Worm (Caenorhabditis elegans) whole organism, L2 larva: ENCODE results near the gene F07C4.6.

Experiments
- Y55F3AM.14 ChIP-seq: fragments of 200-800 bp; sonication (Bioruptor generic); optimal IDR thresholded peaks from 2 replicates; lab custom pipeline; 2018; ENCODE audit warnings: mild to moderate bottlenecking, missing genetic modification characterization, missing compliant biosample characterization
- ZK546.5 ChIP-seq: sonication (generic microtip); optimal IDR thresholded peaks from 2 replicates; lab custom pipeline; 2017; ENCODE audit warnings: missing biosample characterization, missing genetic modification characterization
- alr-1 ChIP-seq: fragments of 150-350 bp; optimal IDR thresholded peaks from 2 replicates; lab custom pipeline; 2014; ENCODE audit warnings: missing biosample characterization, missing genetic modification characterization
- aly-2 ChIP-seq: fragments of 150-350 bp; optimal IDR thresholded peaks from 2 replicates; lab custom pipeline; 2014; ENCODE audit warnings: missing biosample characterization, missing genetic modification characterization
- blmp-1 ChIP-seq: sonication (generic microtip); optimal IDR thresholded peaks from 2 replicates; lab custom pipeline; 2017; ENCODE audit warnings: missing genetic modification characterization, mild to moderate bottlenecking, missing compliant biosample characterization, antibody characterized with exemption, moderate library complexity; ENCODE audit not compliant: insufficient read depth
- ceh-82 ChIP-seq: fragments of 150-350 bp; optimal IDR thresholded peaks from 2 replicates; lab custom pipeline; 2014; ENCODE audit warnings: missing biosample characterization, missing genetic modification characterization
- crh-2 ChIP-seq: sonication (generic microtip); optimal IDR thresholded peaks from 2 replicates; lab custom pipeline; 2017; ENCODE audit warnings: missing biosample characterization, missing genetic modification characterization
- dmd-4 ChIP-seq: sonication (generic microtip); optimal IDR thresholded peaks from 2 replicates; lab custom pipeline; 2017; ENCODE audit warnings: missing biosample characterization, missing genetic modification characterization
- elt-1 ChIP-seq: fragments of 150-350 bp; optimal IDR thresholded peaks from 2 replicates; lab custom pipeline; 2014; ENCODE audit warnings: missing biosample characterization, missing genetic modification characterization
- elt-3 ChIP-seq: sonication (generic microtip); optimal IDR thresholded peaks from 2 replicates; lab custom pipeline; 2017; ENCODE audit warnings: missing biosample characterization, missing genetic modification characterization
- fos-1 ChIP-seq: fragments of 150-350 bp; optimal IDR thresholded peaks from 2 replicates; lab custom pipeline; 2014; ENCODE audit warnings: missing biosample characterization, missing genetic modification characterization
- gmeb-1 ChIP-seq: fragments of 150-350 bp; optimal IDR thresholded peaks from 2 replicates; lab custom pipeline; 2014; ENCODE audit warnings: missing biosample characterization, missing genetic modification characterization
- lin-11 ChIP-seq: fragments of 150-350 bp; sonication (generic microtip); optimal IDR thresholded peaks from 2 replicates; lab custom pipeline; 2014; ENCODE audit warnings: missing biosample characterization, missing genetic modification characterization, inconsistent platforms, mixed read lengths
- lin-39 ChIP-seq: fragments of 150-350 bp; optimal IDR thresholded peaks from 2 replicates; lab custom pipeline; 2014; ENCODE audit warnings: missing biosample characterization, missing genetic modification reagents, missing genetic modification characterization
- lsy-2 ChIP-seq, 2 experiments: fragments of 150-350 bp in 1 of 2; sonication (generic microtip) in 1 of 2; optimal IDR thresholded peaks; 2 replicates each; lab custom pipeline; 2014 to 2017; ENCODE audit warnings: missing biosample characterization in 2 of 2, missing genetic modification characterization in 2 of 2
- mbf-1 ChIP-seq: sonication (generic microtip); optimal IDR thresholded peaks from 2 replicates; lab custom pipeline; 2017; ENCODE audit warnings: missing biosample characterization, missing genetic modification characterization
- mdl-1 ChIP-seq, 2 experiments: fragments of 150-350 bp in 1 of 2; sonication (generic microtip) in 1 of 2; optimal IDR thresholded peaks; 2 replicates each; lab custom pipeline; 2017; ENCODE audit warnings: missing biosample characterization in 2 of 2, missing genetic modification characterization in 2 of 2
- nhr-10 ChIP-seq: sonication (generic microtip); optimal IDR thresholded peaks from 2 replicates; lab custom pipeline; 2017; ENCODE audit warnings: missing biosample characterization, missing genetic modification characterization
- nhr-11 ChIP-seq: fragments of 150-350 bp; optimal IDR thresholded peaks from 2 replicates; lab custom pipeline; 2014; ENCODE audit warnings: missing biosample characterization, missing genetic modification characterization
- nhr-12 ChIP-seq: fragments of 150-350 bp; optimal IDR thresholded peaks from 2 replicates; lab custom pipeline; 2014; ENCODE audit warnings: missing biosample characterization, missing genetic modification characterization
- nhr-129 ChIP-seq: fragments of 150-350 bp; optimal IDR thresholded peaks from 2 replicates; lab custom pipeline; 2014; ENCODE audit warnings: missing biosample characterization, missing genetic modification characterization
- nhr-23 ChIP-seq: fragments of 150-350 bp; optimal IDR thresholded peaks from 2 replicates; lab custom pipeline; 2014; ENCODE audit warnings: missing biosample characterization, missing genetic modification reagents, missing genetic modification characterization
- nhr-237 ChIP-seq: fragments of 150-350 bp; optimal IDR thresholded peaks from 2 replicates; lab custom pipeline; 2014; ENCODE audit warnings: missing biosample characterization, missing genetic modification characterization
- nhr-25 ChIP-seq: fragments of 150-350 bp; sonication (generic microtip); optimal IDR thresholded peaks from 3 replicates; lab custom pipeline; 2014; ENCODE audit warnings: missing biosample characterization, missing genetic modification characterization
- nhr-6 ChIP-seq: fragments of 150-350 bp; optimal IDR thresholded peaks from 2 replicates; lab custom pipeline; 2014; ENCODE audit warnings: missing biosample characterization, missing genetic modification characterization
- sem-4 ChIP-seq: fragments of 150-350 bp; optimal IDR thresholded peaks from 2 replicates; lab custom pipeline; 2014; ENCODE audit warnings: missing biosample characterization, missing genetic modification reagents, missing genetic modification characterization
- sma-3 ChIP-seq: sonication (generic microtip); optimal IDR thresholded peaks from 2 replicates; lab custom pipeline; 2016; ENCODE audit warnings: missing genetic modification reagents, missing genetic modification characterization, missing compliant biosample characterization
- sma-9 ChIP-seq, 2 experiments: fragments of 150-350 bp in 1 of 2; sonication (generic microtip) in 1 of 2; optimal IDR thresholded peaks; 2 replicates each; lab custom pipeline; 2014 to 2016; ENCODE audit warnings: missing genetic modification characterization in 2 of 2, mild to moderate bottlenecking in 1 of 2, missing biosample characterization in 1 of 2, missing compliant biosample characterization in 1 of 2, missing genetic modification reagents in 1 of 2, moderate library complexity in 1 of 2
- snpc-4 ChIP-seq: fragments of 150-350 bp; optimal IDR thresholded peaks from 2 replicates; lab custom pipeline; 2014; ENCODE audit warnings: missing biosample characterization, missing genetic modification characterization
- unc-39 ChIP-seq: fragments of 150-350 bp; optimal IDR thresholded peaks from 2 replicates; lab custom pipeline; 2014; ENCODE audit warnings: missing biosample characterization, missing genetic modification characterization
- unc-55 ChIP-seq: fragments of 150-350 bp; sonication (generic microtip); optimal IDR thresholded peaks from 3 replicates; lab custom pipeline; 2014; ENCODE audit warnings: missing biosample characterization, missing genetic modification reagents, missing genetic modification characterization
- unc-62 ChIP-seq: fragments of 150-350 bp; optimal IDR thresholded peaks from 2 replicates; lab custom pipeline; 2014; ENCODE audit warnings: missing biosample characterization, missing genetic modification reagents, missing genetic modification characterization
- zag-1 ChIP-seq: fragments of 150-350 bp; optimal IDR thresholded peaks from 2 replicates; lab custom pipeline; 2014; ENCODE audit warnings: missing biosample characterization, missing genetic modification characterization
- ztf-11 ChIP-seq: sonication (generic microtip); optimal IDR thresholded peaks from 2 replicates; lab custom pipeline; 2017; ENCODE audit warnings: missing biosample characterization, missing genetic modification characterization
- ztf-4 ChIP-seq: fragments of 150-350 bp; optimal IDR thresholded peaks from 2 replicates; lab custom pipeline; 2014; ENCODE audit warnings: missing biosample characterization, missing genetic modification characterization

The F07C4.6 gene

ce11 chrV:7649963-7650362 is 23.3 kb downstream of the F07C4.6 start:
- TF ChIP-seq elt-1 (tag; lab: Kevin White, UChicago) (no peak), alr-1 (tag; lab: Kevin White, UChicago) (no peak), mbf-1 (tag; lab: Kevin White, UChicago) (no peak), nhr-11 (no peak), ZK546.5 (tag; lab: Kevin White, UChicago) (no peak), nhr-23 (tag; lab: Kevin White, UChicago) (no peak), gmeb-1 (tag; lab: Kevin White, UChicago) (no peak), nhr-237 (no peak), snpc-4 (no peak), lin-39 (tag; lab: Kevin White, UChicago) (no peak), crh-2 (tag; lab: Kevin White, UChicago) (no peak), nhr-12 (no peak)

- TF ChIP-seq nhr-12 (no peak), dmd-4 (tag; lab: Kevin White, UChicago) (no peak), nhr-6 (tag; lab: Kevin White, UChicago) (no peak), zag-1 (tag; lab: Kevin White, UChicago) (no peak), sem-4 (tag; lab: Kevin White, UChicago) (no peak), ztf-11 (tag; lab: Kevin White, UChicago) (no peak), nhr-129 (no peak), elt-1 (tag; lab: Kevin White, UChicago) (no peak), unc-39 (tag; lab: Kevin White, UChicago) (no peak), aly-2 (tag; lab: Kevin White, UChicago) (no peak), nhr-10 (tag; lab: Kevin White, UChicago) (no peak), snpc-4 (no peak), alr-1 (tag; lab: Kevin White, UChicago) (no peak), mdl-1 (tag; optimal IDR thresholded peaks at IDR 0.05; lab: Kevin White, UChicago) (no peak), lsy-2 (tag; optimal IDR thresholded peaks at IDR 0.05; lab: Kevin White, UChicago) (no peak), sma-3 (GFP tag; lab: Kevin White, UChicago) (no peak), elt-3 (no peak), lin-11 (no peak), ceh-82 (tag; lab: Kevin White, UChicago) (no peak), blmp-1 (tag; lab: Kevin White, UChicago) (no peak)
These were observed 25.1 kb downstream of the F07C4.6 start, which contains the start of gene srh-234 for ce11 chrV:7651757-7652156. srh-234 (minus strand) TSS chrV:7651857.

- TF ChIP-seq crh-2 (tag; lab: Kevin White, UChicago) (no peak), Y55F3AM.14 (GFP tag; lab: Kevin White, UChicago) (no peak), mbf-1 (tag; lab: Kevin White, UChicago) (no peak), ztf-11 (tag; lab: Kevin White, UChicago) (no peak), dmd-4 (tag; lab: Kevin White, UChicago) (no peak), alr-1 (tag; lab: Kevin White, UChicago) (no peak), ztf-4 (no peak), sma-3 (GFP tag; lab: Kevin White, UChicago) (no peak), nhr-237 (no peak), unc-55 (GFP tag; lab: Kevin White, UChicago) (no peak), lsy-2 (tag; optimal IDR thresholded peaks at IDR 0.05; lab: Kevin White, UChicago) (no peak), zag-1 (tag; lab: Kevin White, UChicago) (no peak), nhr-11 (no peak), sma-9 (GFP tag; optimal IDR thresholded peaks at IDR 0.05; lab: Kevin White, UChicago) (no peak), sma-9 (tag; optimal IDR thresholded peaks at IDR 0.05; lab: Kevin White, UChicago) (no peak)
These were observed 26.9 kb downstream of the F07C4.6 start, which contains the start of gene srh-200 for ce11 chrV:7653567-7653966. srh-200 (minus strand) TSS chrV:7653667.

- TF ChIP-seq nhr-25 (tag; lab: Kevin White, UChicago) (no peak), unc-62 (GFP tag; lab: Kevin White, UChicago) (no peak), sma-9 (GFP tag; optimal IDR thresholded peaks at IDR 0.05; lab: Kevin White, UChicago) (no peak), sma-9 (tag; optimal IDR thresholded peaks at IDR 0.05; lab: Kevin White, UChicago) (no peak)
These were observed 41.3 kb downstream of the F07C4.6 start, which contains the start of gene C12D5.5 for ce11 chrV:7667940-7668339. C12D5.5 (plus strand) TSS chrV:7668240.

- no peak for TF ChIP-seq elt-3
- TF ChIP-seq mdl-1 (tag; optimal IDR thresholded peaks at IDR 0.05; lab: Kevin White, UChicago) = no peak
- no peak for TF ChIP-seq ztf-11 (tag; lab: Kevin White, UChicago)
- no peak for TF ChIP-seq fos-1 (tag; lab: Kevin White, UChicago)
These were observed 45.6 kb downstream of the F07C4.6 start, which contains the start of gene C12D5.4 for ce11 chrV:7672258-7672657. C12D5.4 (plus strand) TSS chrV:7672558.
